Fruit fly (Drosophila melanogaster) whole organism, larva: ENCODE data around the gene mira.

Experiments
- noc ChIP-seq: fragments of 200-800 bp; sonication (Bioruptor generic); optimal IDR thresholded peaks from 3 replicates; lab custom pipeline; 2019; ENCODE audit warnings: missing biosample characterization, mild to moderate bottlenecking, missing genetic modification characterization, moderate library complexity

Gene mira

dm6 chr3R:19888156-19888784 is 46.6 kb downstream of the mira start, which contains the start of gene ninaE:
Gene ninaE (minus strand): TSS chr3R:19888206.
- TF ChIP-seq noc (tag; lab: Kevin White, UChicago), result no peak
